Worm (Caenorhabditis elegans) whole organism, L2 larva: ENCODE data around the gene npp-27.
"Not testable (repeated sequence)": the region's sequence is repeated elsewhere in the genome, so short reads cannot be mapped to it uniquely, and the experiment has no call there.

Experiments
- C34F6.9 ChIP-seq: fragments of 150-350 bp; optimal IDR thresholded peaks from 2 replicates; lab custom pipeline; 2014; ENCODE audit warnings: missing biosample characterization, missing genetic modification characterization
- F13H6.1 ChIP-seq: sonication (generic microtip); optimal IDR thresholded peaks from 2 replicates; lab custom pipeline; 2016; ENCODE audit warnings: missing genetic modification characterization, missing compliant biosample characterization
- R02D3.7 ChIP-seq: fragments of 150-350 bp; optimal IDR thresholded peaks from 2 replicates; lab custom pipeline; 2014; ENCODE audit warnings: missing biosample characterization, missing genetic modification characterization
- ZK546.5 ChIP-seq: sonication (generic microtip); optimal IDR thresholded peaks from 2 replicates; lab custom pipeline; 2017; ENCODE audit warnings: missing biosample characterization, missing genetic modification characterization
- alr-1 ChIP-seq: fragments of 150-350 bp; optimal IDR thresholded peaks from 2 replicates; lab custom pipeline; 2014; ENCODE audit warnings: missing biosample characterization, missing genetic modification characterization
- blmp-1 ChIP-seq: sonication (generic microtip); optimal IDR thresholded peaks from 2 replicates; lab custom pipeline; 2017; ENCODE audit warnings: missing genetic modification characterization, mild to moderate bottlenecking, missing compliant biosample characterization, antibody characterized with exemption, moderate library complexity; ENCODE audit not compliant: insufficient read depth
- ceh-82 ChIP-seq: fragments of 150-350 bp; optimal IDR thresholded peaks from 2 replicates; lab custom pipeline; 2014; ENCODE audit warnings: missing biosample characterization, missing genetic modification characterization
- crh-2 ChIP-seq: sonication (generic microtip); optimal IDR thresholded peaks from 2 replicates; lab custom pipeline; 2017; ENCODE audit warnings: missing biosample characterization, missing genetic modification characterization
- dmd-4 ChIP-seq: sonication (generic microtip); optimal IDR thresholded peaks from 2 replicates; lab custom pipeline; 2017; ENCODE audit warnings: missing biosample characterization, missing genetic modification characterization
- egl-27 ChIP-seq: sonication (generic microtip); optimal IDR thresholded peaks from 3 replicates; lab custom pipeline; 2017; ENCODE audit warnings: missing biosample characterization, missing genetic modification reagents, missing genetic modification characterization
- fos-1 ChIP-seq: fragments of 150-350 bp; optimal IDR thresholded peaks from 2 replicates; lab custom pipeline; 2014; ENCODE audit warnings: missing biosample characterization, missing genetic modification characterization
- gmeb-1 ChIP-seq: fragments of 150-350 bp; optimal IDR thresholded peaks from 2 replicates; lab custom pipeline; 2014; ENCODE audit warnings: missing biosample characterization, missing genetic modification characterization
- lin-11 ChIP-seq: fragments of 150-350 bp; sonication (generic microtip); optimal IDR thresholded peaks from 2 replicates; lab custom pipeline; 2014; ENCODE audit warnings: missing biosample characterization, missing genetic modification characterization, inconsistent platforms, mixed read lengths
- lin-13 ChIP-seq: fragments of 150-350 bp; optimal IDR thresholded peaks from 2 replicates; lab custom pipeline; 2014; ENCODE audit warnings: missing biosample characterization, missing genetic modification reagents, missing genetic modification characterization
- lsy-2 ChIP-seq, 2 experiments: fragments of 150-350 bp in 1 of 2; sonication (generic microtip) in 1 of 2; optimal IDR thresholded peaks; 2 replicates each; lab custom pipeline; 2014 to 2017; ENCODE audit warnings: missing biosample characterization in 2 of 2, missing genetic modification characterization in 2 of 2
- mab-5 ChIP-seq: fragments of 150-350 bp; optimal IDR thresholded peaks from 2 replicates; lab custom pipeline; 2014; ENCODE audit warnings: missing biosample characterization, missing genetic modification characterization
- nhr-11 ChIP-seq: fragments of 150-350 bp; optimal IDR thresholded peaks from 2 replicates; lab custom pipeline; 2014; ENCODE audit warnings: missing biosample characterization, missing genetic modification characterization
- nhr-129 ChIP-seq: fragments of 150-350 bp; optimal IDR thresholded peaks from 2 replicates; lab custom pipeline; 2014; ENCODE audit warnings: missing biosample characterization, missing genetic modification characterization
- nhr-237 ChIP-seq: fragments of 150-350 bp; optimal IDR thresholded peaks from 2 replicates; lab custom pipeline; 2014; ENCODE audit warnings: missing biosample characterization, missing genetic modification characterization
- nhr-25 ChIP-seq: fragments of 150-350 bp; sonication (generic microtip); optimal IDR thresholded peaks from 3 replicates; lab custom pipeline; 2014; ENCODE audit warnings: missing biosample characterization, missing genetic modification characterization
- nhr-77 ChIP-seq: fragments of 150-350 bp; optimal IDR thresholded peaks from 2 replicates; lab custom pipeline; 2014; ENCODE audit warnings: missing biosample characterization, missing genetic modification characterization
- sma-3 ChIP-seq: sonication (generic microtip); optimal IDR thresholded peaks from 2 replicates; lab custom pipeline; 2016; ENCODE audit warnings: missing genetic modification reagents, missing genetic modification characterization, missing compliant biosample characterization
- sma-9 ChIP-seq, 2 experiments: fragments of 150-350 bp in 1 of 2; sonication (generic microtip) in 1 of 2; optimal IDR thresholded peaks; 2 replicates each; lab custom pipeline; 2014 to 2016; ENCODE audit warnings: missing genetic modification characterization in 2 of 2, mild to moderate bottlenecking in 1 of 2, missing biosample characterization in 1 of 2, missing compliant biosample characterization in 1 of 2, missing genetic modification reagents in 1 of 2, moderate library complexity in 1 of 2
- snpc-4 ChIP-seq: fragments of 150-350 bp; optimal IDR thresholded peaks from 2 replicates; lab custom pipeline; 2014; ENCODE audit warnings: missing biosample characterization, missing genetic modification characterization
- unc-55 ChIP-seq: fragments of 150-350 bp; sonication (generic microtip); optimal IDR thresholded peaks from 3 replicates; lab custom pipeline; 2014; ENCODE audit warnings: missing biosample characterization, missing genetic modification reagents, missing genetic modification characterization
- zag-1 ChIP-seq: fragments of 150-350 bp; optimal IDR thresholded peaks from 2 replicates; lab custom pipeline; 2014; ENCODE audit warnings: missing biosample characterization, missing genetic modification characterization
- ztf-11 ChIP-seq: sonication (generic microtip); optimal IDR thresholded peaks from 2 replicates; lab custom pipeline; 2017; ENCODE audit warnings: missing biosample characterization, missing genetic modification characterization

npp-27 gene

ce11 chrIV:7956643-7957317 lies 46.7 kb upstream of the npp-27 start, which contains the start of gene csr-1:
csr-1 (plus strand) TSS chrIV:7957267.
- no peak for TF ChIP-seq mab-5 (tag; lab: Kevin White, UChicago)
- no peak for TF ChIP-seq alr-1 (tag; lab: Kevin White, UChicago)
- no peak for TF ChIP-seq crh-2
- TF ChIP-seq nhr-237 (tag; lab: Kevin White, UChicago), result no peak
- TF ChIP-seq nhr-25 (tag; lab: Kevin White, UChicago), result no peak
- no peak for TF ChIP-seq ceh-82 (tag; lab: Kevin White, UChicago)

ce11 chrIV:7955849-7956248 lies 45.8 kb upstream of the npp-27 start, which contains the start of gene ceh-19:
ceh-19 (minus strand) TSS chrIV:7955949.
- TF ChIP-seq blmp-1 (tag; lab: Kevin White, UChicago) (no peak), ZK546.5 (tag; lab: Kevin White, UChicago) (no peak)

ce11 chrIV:7954006-7954405 lies 44.0 kb upstream of the npp-27 start:
- TF ChIP-seq gmeb-1, result no peak
- no peak for TF ChIP-seq nhr-11
- TF ChIP-seq R02D3.7, result no peak
- no peak for TF ChIP-seq lin-11 (tag; lab: Kevin White, UChicago)

ce11 chrIV:7948290-7948689 lies 38.2 kb upstream of the npp-27 start, which contains the start of gene mcm-3AP:
mcm-3AP (plus strand) TSS chrIV:7948672.
- TF ChIP-seq lsy-2 (tag; optimal IDR thresholded peaks at IDR 0.05; lab: Kevin White, UChicago) (peak in 1 of 2 experiments; percentile 63), C34F6.9 (peak; percentile 2), unc-55 (GFP tag; lab: Kevin White, UChicago) (peak; percentile 48), F13H6.1 (tag; lab: Kevin White, UChicago) (peak; percentile 8)

ce11 chrIV:7946899-7947499 lies 37.0 kb upstream of the npp-27 start, which contains the start of gene F20D12.12:
F20D12.12 (plus strand) TSS chrIV:7947440.
- TF ChIP-seq gmeb-1 (peak; percentile 32), F13H6.1 (tag; lab: Kevin White, UChicago) (peak; percentile 68), crh-2 (peak; percentile 33), nhr-25 (tag; lab: Kevin White, UChicago) (peak; percentile 24), lsy-2 (tag; optimal IDR thresholded peaks at IDR 0.05; lab: Kevin White, UChicago) (peak; percentile 82 to 96), sma-9 (GFP tag; optimal IDR thresholded peaks at IDR 0.05; lab: Kevin White, UChicago) (peak; percentile 75), zag-1 (tag; lab: Kevin White, UChicago) (peak; percentile 49), lin-13 (GFP tag; lab: Kevin White, UChicago) (peak; percentile 65), snpc-4 (peak; percentile 7), nhr-129 (peak; percentile 74), C34F6.9 (peak; percentile 72), unc-55 (GFP tag; lab: Kevin White, UChicago) (peak; percentile 55), sma-3 (GFP tag; lab: Kevin White, UChicago) (peak; percentile 68)
- not testable (repeated sequence) for TF ChIP-seq sma-9 (tag; optimal IDR thresholded peaks at IDR 0.05; lab: Kevin White, UChicago)

- no peak for TF ChIP-seq mab-5 (tag; lab: Kevin White, UChicago)
- TF ChIP-seq egl-27 (tag; lab: Kevin White, UChicago), result no peak
- no peak for TF ChIP-seq nhr-77
- no peak for TF ChIP-seq nhr-129
- no peak for TF ChIP-seq ceh-82 (tag; lab: Kevin White, UChicago)
- no peak for TF ChIP-seq ztf-11
- TF ChIP-seq fos-1 (tag; lab: Kevin White, UChicago), result no peak
- TF ChIP-seq F13H6.1 (tag; lab: Kevin White, UChicago), result no peak
Observed at ce11 chrIV:7946457-7946856, 36.4 kb upstream of the npp-27 start, which contains the start of gene czw-1. czw-1 (minus strand) TSS chrIV:7946825.

ce11 chrIV:7943272-7943671 lies 33.2 kb upstream of the npp-27 start:
- TF ChIP-seq snpc-4 (no peak), blmp-1 (tag; lab: Kevin White, UChicago) (peak; percentile 27), nhr-25 (tag; lab: Kevin White, UChicago) (peak; percentile 54), dmd-4 (tag; lab: Kevin White, UChicago) (no peak), nhr-129 (peak; percentile 29)
